Fruit fly (Drosophila melanogaster) whole organism, wandering third instar larva: ENCODE measurements around the gene CG12951.

ENCODE experiments used
- Abd-B ChIP-seq: fragments of >200 bp; optimal IDR thresholded peaks from 2 replicates; lab custom pipeline; 2017; ENCODE audit warnings: missing biosample characterization, missing genetic modification characterization
- Dfd ChIP-seq: fragments of >200 bp; optimal IDR thresholded peaks from 2 replicates; lab custom pipeline; 2017; ENCODE audit warnings: missing biosample characterization, missing genetic modification characterization
- GATAd ChIP-seq: sonication (Bioruptor generic); optimal IDR thresholded peaks from 2 replicates; lab custom pipeline; 2016; ENCODE audit warnings: missing biosample characterization, missing genetic modification characterization
- Jra ChIP-seq: sonication (Bioruptor generic); optimal IDR thresholded peaks from 2 replicates; lab custom pipeline; 2016; ENCODE audit warnings: missing biosample characterization, missing genetic modification characterization
- OdsH ChIP-seq: fragments of 200-800 bp; sonication (Bioruptor generic); optimal IDR thresholded peaks from 2 replicates; lab custom pipeline; 2016; ENCODE audit warnings: missing biosample characterization, mild to moderate bottlenecking, missing genetic modification characterization
- br ChIP-seq: fragments of 200-800 bp; sonication (Bioruptor generic); optimal IDR thresholded peaks from 2 replicates; lab custom pipeline; 2016; ENCODE audit warnings: missing biosample characterization, missing genetic modification characterization
- ey ChIP-seq: fragments of 200-800 bp; sonication (Bioruptor generic); optimal IDR thresholded peaks from 2 replicates; lab custom pipeline; 2016; ENCODE audit warnings: missing biosample characterization, missing genetic modification characterization
- h ChIP-seq: fragments of 200-800 bp; sonication (Bioruptor generic); optimal IDR thresholded peaks from 3 replicates; lab custom pipeline; 2016; ENCODE audit warnings: missing biosample characterization, mild to moderate bottlenecking, missing genetic modification characterization
- jim ChIP-seq: fragments of 175-275, 200-325 bp; sonication (Bioruptor generic); optimal IDR thresholded peaks from 2 replicates; lab custom pipeline; 2016; ENCODE audit warnings: missing biosample characterization, mild to moderate bottlenecking, missing genetic modification characterization
- lola ChIP-seq: fragments of >200 bp; optimal IDR thresholded peaks from 2 replicates; lab custom pipeline; 2017; ENCODE audit warnings: missing biosample characterization, missing genetic modification characterization
- psq ChIP-seq: fragments of 200-800 bp; sonication (Bioruptor generic); optimal IDR thresholded peaks from 3 replicates; lab custom pipeline; 2017; ENCODE audit warnings: missing biosample characterization, mild to moderate bottlenecking, missing genetic modification characterization, moderate library complexity

- TF ChIP-seq lola (no peak), h (GFP tag; lab: Kevin White, UChicago) (no peak), br (no peak), Jra (GFP tag; lab: Kevin White, UChicago) (no peak), GATAd (GFP tag; lab: Kevin White, UChicago) (no peak), Dfd (no peak), Abd-B (no peak), psq (GFP tag; lab: Kevin White, UChicago) (no peak), jim (GFP tag; lab: Kevin White, UChicago) (no peak), OdsH (GFP tag; lab: Kevin White, UChicago) (no peak), ey (GFP tag; lab: Kevin White, UChicago) (no peak)
Measured at dm6 chr3R:9376789-9377188, 46.7 kb upstream of the CG12951 start.
